Fruit fly (Drosophila melanogaster) whole organism, embryonic: ENCODE data around the gene CG8301.

Experiments used
- B-H1 ChIP-seq: fragments of 200-800 bp; sonication (Bioruptor generic); IDR thresholded peaks from 3 replicates; pipeline ENCODE4 v1.3.6; 2022; ENCODE audit warnings: missing biosample characterization, missing genetic modification characterization
- BtbVII ChIP-seq: fragments of 200-800 bp; sonication (Bioruptor generic); optimal IDR thresholded peaks from 3 replicates; lab custom pipeline; 2017; ENCODE audit warnings: missing biosample characterization, mild to moderate bottlenecking, missing genetic modification characterization
- CG10654 ChIP-seq: fragments of 200-800 bp; sonication (Bioruptor generic); optimal IDR thresholded peaks from 2 replicates; lab custom pipeline; 2016; ENCODE audit warnings: missing biosample characterization, missing genetic modification characterization
- CG10979 ChIP-seq: fragments of 200-800 bp; sonication (Bioruptor generic); optimal IDR thresholded peaks from 2 replicates; lab custom pipeline; 2018; ENCODE audit warnings: missing biosample characterization, mild to moderate bottlenecking, missing genetic modification characterization, moderate library complexity
- CG11085 ChIP-seq: fragments of 200-800 bp; sonication (Bioruptor generic); IDR thresholded peaks from 2 replicates; pipeline ENCODE4 v1.3.6; 2022; ENCODE audit warnings: missing biosample characterization, missing genetic modification characterization
- CG12071 ChIP-seq: fragments of 200-800 bp; sonication (Bioruptor generic); optimal IDR thresholded peaks from 3 replicates; lab custom pipeline; 2018; ENCODE audit warnings: missing biosample characterization, mild to moderate bottlenecking, missing genetic modification characterization
- CG12236 ChIP-seq: fragments of 200-800 bp; sonication (Bioruptor generic); optimal IDR thresholded peaks from 2 replicates; lab custom pipeline; 2016; ENCODE audit warnings: missing biosample characterization, missing genetic modification characterization
- CG13894 ChIP-seq: fragments of 200-800 bp; sonication (Bioruptor generic); optimal IDR thresholded peaks from 3 replicates; lab custom pipeline; 2018; ENCODE audit warnings: missing biosample characterization, mild to moderate bottlenecking, missing genetic modification characterization, moderate library complexity
- CG15601 ChIP-seq: fragments of 200-800 bp; sonication (Bioruptor generic); optimal IDR thresholded peaks from 3 replicates; lab custom pipeline; 2019; ENCODE audit warnings: missing biosample characterization, mild to moderate bottlenecking, missing genetic modification characterization, moderate library complexity
- CG15696 ChIP-seq: fragments of 200-800 bp; sonication (Bioruptor generic); optimal IDR thresholded peaks from 2 replicates; lab custom pipeline; 2019; ENCODE audit warnings: missing biosample characterization, mild to moderate bottlenecking, missing genetic modification characterization, moderate library complexity
- CG1792 ChIP-seq: fragments of 200-800 bp; sonication (Bioruptor generic); optimal IDR thresholded peaks from 2 replicates; lab custom pipeline; 2016; ENCODE audit warnings: missing biosample characterization, missing genetic modification characterization
- CG2199 ChIP-seq: fragments of 200-800 bp; sonication (Bioruptor generic); IDR thresholded peaks from 3 replicates; pipeline ENCODE4 v1.3.6; 2022; ENCODE audit warnings: missing biosample characterization, missing genetic modification characterization
- CG31224 ChIP-seq: fragments of 200-800 bp; sonication (Bioruptor generic); IDR thresholded peaks from 2 replicates; pipeline ENCODE4 v1.3.6; 2022; ENCODE audit warnings: missing biosample characterization, missing genetic modification characterization
- CG33557 ChIP-seq: fragments of 200-800 bp; sonication (Bioruptor generic); optimal IDR thresholded peaks from 2 replicates; lab custom pipeline; 2019; ENCODE audit warnings: missing biosample characterization, mild to moderate bottlenecking, missing genetic modification characterization, moderate library complexity
- CG3407 ChIP-seq: fragments of 200-800 bp; sonication (Bioruptor generic); optimal IDR thresholded peaks from 2 replicates; lab custom pipeline; 2018; ENCODE audit warnings: missing biosample characterization, mild to moderate bottlenecking, missing genetic modification characterization
- CG4360 ChIP-seq: fragments of 200-800 bp; sonication (Bioruptor generic); IDR thresholded peaks from 2 replicates; pipeline ENCODE4 v1.3.6; 2022; ENCODE audit warnings: missing biosample characterization, missing genetic modification characterization
- CG6272 ChIP-seq: fragments of 200-800 bp; sonication (Bioruptor generic); IDR thresholded peaks from 2 replicates; pipeline ENCODE4 v1.3.6; 2022; ENCODE audit warnings: missing biosample characterization, missing genetic modification characterization
- CG6854 ChIP-seq: fragments of 200-800 bp; sonication (Bioruptor generic); optimal IDR thresholded peaks from 3 replicates; lab custom pipeline; 2017; ENCODE audit warnings: missing biosample characterization, mild to moderate bottlenecking, missing genetic modification characterization
- CG8478 ChIP-seq: fragments of >200 bp; optimal IDR thresholded peaks from 2 replicates; lab custom pipeline; 2018
- CG8944 ChIP-seq: fragments of 200-800 bp; sonication (Bioruptor generic); optimal IDR thresholded peaks from 3 replicates; lab custom pipeline; 2016; ENCODE audit warnings: missing biosample characterization, missing genetic modification characterization
- CoRest ChIP-seq: fragments of 200-800 bp; sonication (Bioruptor generic); optimal IDR thresholded peaks from 3 replicates; lab custom pipeline; 2018; ENCODE audit warnings: missing biosample characterization, mild to moderate bottlenecking, missing genetic modification characterization, moderate library complexity
- Hey ChIP-seq: fragments of 200-800 bp; sonication (Bioruptor generic); optimal IDR thresholded peaks from 3 replicates; lab custom pipeline; 2018; ENCODE audit warnings: missing biosample characterization, mild to moderate bottlenecking, missing genetic modification characterization
- Kr ChIP-seq: fragments of 200-800 bp; sonication (Bioruptor generic); optimal IDR thresholded peaks from 2 replicates; lab custom pipeline; 2017; ENCODE audit warnings: missing biosample characterization, mild to moderate bottlenecking, missing genetic modification characterization
- Mes4 ChIP-seq: fragments of 200-800 bp; sonication (Bioruptor generic); optimal IDR thresholded peaks from 2 replicates; lab custom pipeline; 2016; ENCODE audit warnings: missing biosample characterization, missing genetic modification characterization
- NC2α ChIP-seq: fragments of 200-800 bp; sonication (Bioruptor generic); optimal IDR thresholded peaks from 2 replicates; lab custom pipeline; 2016; ENCODE audit warnings: missing biosample characterization, missing genetic modification characterization
- NC2β ChIP-seq: fragments of 200-800 bp; sonication (Bioruptor generic); optimal IDR thresholded peaks from 2 replicates; lab custom pipeline; 2016; ENCODE audit warnings: missing biosample characterization, missing genetic modification characterization
- Neu2 ChIP-seq: fragments of 200-800 bp; sonication (Bioruptor generic); optimal IDR thresholded peaks from 3 replicates; lab custom pipeline; 2016; ENCODE audit warnings: missing biosample characterization, missing genetic modification characterization, borderline replicate concordance
- Pdp1 ChIP-seq, 2 experiments: fragments of 200-800 bp; sonication (Bioruptor generic); optimal IDR thresholded peaks; 3 replicates each; lab custom pipeline; 2016; ENCODE audit warnings: missing biosample characterization in 2 of 2, missing genetic modification characterization in 2 of 2, mild to moderate bottlenecking in 1 of 2, moderate library complexity in 1 of 2
- Rx ChIP-seq: fragments of 200-800 bp; sonication (Bioruptor generic); IDR thresholded peaks from 2 replicates; pipeline ENCODE4 v1.3.6; 2022; ENCODE audit warnings: missing biosample characterization, missing genetic modification characterization
- Scr ChIP-seq: fragments of 200-800 bp; sonication (Bioruptor generic); IDR thresholded peaks from 2 replicates; pipeline ENCODE4 v1.3.6; 2022; ENCODE audit warnings: missing biosample characterization, missing genetic modification characterization; ENCODE audit not compliant: partially characterized antibody
- Sin3A ChIP-seq: fragments of >200 bp; optimal IDR thresholded peaks from 2 replicates; lab custom pipeline; 2018
- al ChIP-seq: fragments of 200-800 bp; sonication (Bioruptor generic); IDR thresholded peaks from 2 replicates; pipeline ENCODE4 v1.3.6; 2022; ENCODE audit warnings: missing biosample characterization, missing genetic modification characterization
- cad ChIP-seq: fragments of >200 bp; optimal IDR thresholded peaks from 2 replicates; lab custom pipeline; 2017; ENCODE audit warnings: missing biosample characterization, missing genetic modification characterization
- chm ChIP-seq: fragments of 200-800 bp; sonication (Bioruptor generic); IDR thresholded peaks from 2 replicates; pipeline ENCODE4 v1.3.6; 2022; ENCODE audit warnings: missing biosample characterization, missing genetic modification characterization
- gce ChIP-seq: fragments of 200-800 bp; sonication (Bioruptor generic); IDR thresholded peaks from 3 replicates; pipeline ENCODE4 v1.3.6; 2022; ENCODE audit warnings: missing biosample characterization, missing genetic modification characterization
- h ChIP-seq: fragments of >200 bp; optimal IDR thresholded peaks from 2 replicates; lab custom pipeline; 2017
- hbn ChIP-seq: fragments of 200-800 bp; sonication (Bioruptor generic); IDR thresholded peaks from 2 replicates; pipeline ENCODE4 v1.3.6; 2022; ENCODE audit warnings: missing biosample characterization, missing genetic modification characterization; ENCODE audit not compliant: partially characterized antibody
- ind ChIP-seq: fragments of 200-800 bp; sonication (Bioruptor generic); optimal IDR thresholded peaks from 3 replicates; lab custom pipeline; 2016; ENCODE audit warnings: missing biosample characterization, missing genetic modification characterization
- lilli ChIP-seq: fragments of 200-800 bp; sonication (Bioruptor generic); optimal IDR thresholded peaks from 3 replicates; lab custom pipeline; 2016; ENCODE audit warnings: missing biosample characterization, missing genetic modification characterization
- lov ChIP-seq, 2 experiments: fragments of 200-800 bp in 1 of 2; fragments of >200 bp in 1 of 2; sonication (Bioruptor generic) in 1 of 2; IDR thresholded peaks in 1 of 2; optimal IDR thresholded peaks in 1 of 2; 2 replicates in 1 of 2; 3 replicates in 1 of 2; pipeline versions ENCODE4 v1.3.6 to Lab custom; 2017 to 2022; ENCODE audit warnings: missing biosample characterization in 1 of 2, missing genetic modification characterization in 1 of 2
- nau ChIP-seq: fragments of 200-800 bp; sonication (Bioruptor generic); optimal IDR thresholded peaks from 3 replicates; lab custom pipeline; 2017; ENCODE audit warnings: missing biosample characterization, mild to moderate bottlenecking, missing genetic modification characterization, missing genetic modification reagents
- otp ChIP-seq: fragments of 200-800 bp; sonication (Bioruptor generic); IDR thresholded peaks from 3 replicates; pipeline ENCODE4, ENCODE4 v1.3.6; 2022; ENCODE audit warnings: missing biosample characterization, missing genetic modification characterization
- pan ChIP-seq, 4 experiments: fragments of >200 bp in 3 of 4; fragments of 200-800 bp in 1 of 4; sonication (Bioruptor generic) in 1 of 4; optimal IDR thresholded peaks in 3 of 4; IDR thresholded peaks in 1 of 4; 2 replicates each; pipeline versions ENCODE4 v1.3.6 to Lab custom; 2017 to 2022; ENCODE audit warnings: missing biosample characterization in 2 of 4, missing genetic modification characterization in 2 of 4, mixed read lengths in 1 of 4
- pnt ChIP-seq: fragments of 200-800 bp; sonication (Bioruptor generic); optimal IDR thresholded peaks from 3 replicates; lab custom pipeline; 2016; ENCODE audit warnings: missing biosample characterization, missing genetic modification characterization
- seq ChIP-seq: fragments of 200-800 bp; sonication (Bioruptor generic); IDR thresholded peaks from 2 replicates; pipeline ENCODE4 v1.3.6; 2022; ENCODE audit warnings: missing biosample characterization, missing genetic modification characterization
- slbo ChIP-seq: fragments of 200-800 bp; sonication (Bioruptor generic); IDR thresholded peaks from 2 replicates; pipeline ENCODE4 v1.3.6; 2022; ENCODE audit warnings: missing biosample characterization, missing genetic modification characterization
- slp2 ChIP-seq: fragments of 200-800 bp; sonication (Bioruptor generic); optimal IDR thresholded peaks from 2 replicates; lab custom pipeline; 2016; ENCODE audit warnings: missing biosample characterization, missing genetic modification characterization
- sna ChIP-seq: fragments of 200-800 bp; sonication (Bioruptor generic); IDR thresholded peaks from 2 replicates; pipeline ENCODE4 v1.3.6; 2022; ENCODE audit warnings: missing biosample characterization, missing genetic modification characterization; ENCODE audit not compliant: partially characterized antibody
- sr ChIP-seq: fragments of 200-800 bp; sonication (Bioruptor generic); IDR thresholded peaks from 3 replicates; pipeline ENCODE4 v1.3.6; 2022; ENCODE audit warnings: missing biosample characterization, missing genetic modification characterization
- tin ChIP-seq: fragments of 200-800 bp; sonication (Bioruptor generic); optimal IDR thresholded peaks from 3 replicates; lab custom pipeline; 2016; ENCODE audit warnings: missing biosample characterization, missing genetic modification characterization

Gene CG8301

dm6 chr3R:9563240-9563992, 17.7 kb upstream of the CG8301 start, which contains the start of the genes CG9393 and Vps45 (continued):
- TF ChIP-seq B-H1 (GFP tag; lab: Robert Waterston, UW) (0 out of 3 replicates have a peak, but pooled peaks have one; percentile 14), Rx (GFP tag; lab: Robert Waterston, UW) (0 out of 2 replicates have a peak, but pooled peaks have one; percentile 23), Sin3A (peak; percentile 96), lilli (peak; percentile 84), CG8944 (GFP tag; lab: Kevin White, UChicago) (peak; percentile 7), nau (GFP tag; lab: Kevin White, UChicago) (no peak), gce (GFP tag; lab: Robert Waterston, UW) (no peak), otp (GFP tag; lab: Robert Waterston, UW) (no peak), seq (GFP tag; lab: Robert Waterston, UW) (no peak), ind (GFP tag; lab: Kevin White, UChicago) (peak; percentile 74), tin (GFP tag; lab: Kevin White, UChicago) (peak; percentile 70), CG33557 (peak; percentile 54), Kr (GFP tag; lab: Kevin White, UChicago) (no peak), NC2α (GFP tag; lab: Kevin White, UChicago) (peak; percentile 29), CG10979 (tag; lab: Kevin White, UChicago) (peak; percentile 45), CG10654 (GFP tag; lab: Kevin White, UChicago) (peak; percentile 59), pnt (GFP tag; lab: Kevin White, UChicago) (peak; percentile 50), cad (GFP tag; lab: Kevin White, UChicago) (no peak), Mes4 (GFP tag; lab: Kevin White, UChicago) (peak; percentile 2), slbo (GFP tag; lab: Robert Waterston, UW) (peak; percentile 76), sna (GFP tag; lab: Robert Waterston, UW) (peak; percentile 90), CG8478 (lab: Kevin White, UChicago) (no peak), CG31224 (GFP tag; lab: Robert Waterston, UW) (no peak), CG4360 (GFP tag; lab: Robert Waterston, UW) (no peak), Hey (no peak), CG2199 (no peak), Neu2 (GFP tag; lab: Kevin White, UChicago) (peak; percentile 5), CG12071 (GFP tag; lab: Kevin White, UChicago) (no peak), CG3407 (no peak), sr (GFP tag; lab: Robert Waterston, UW) (no peak), CG6854 (no peak), slp2 (no peak), al (GFP tag; lab: Robert Waterston, UW) (peak; percentile 67), CG15601 (tag; lab: Kevin White, UChicago) (peak; percentile 64), CG6272 (peak; percentile 70; the same call in 1 of the 2 replicates), pan (optimal IDR thresholded peaks at IDR 0.05; lab: Kevin White, UChicago) (no peak), pan (GFP tag; optimal IDR thresholded peaks at IDR 0.05 in 1 of 2, IDR thresholded peaks at IDR 0.05 in 1 of 2) (peak in 1 of 2 experiments; percentile 32), CG15696 (tag; lab: Kevin White, UChicago) (peak; percentile 60), hbn (GFP tag; lab: Robert Waterston, UW) (peak; percentile 92), CG1792 (GFP tag; lab: Kevin White, UChicago) (no peak), BtbVII (GFP tag; lab: Kevin White, UChicago) (no peak), CG12236 (GFP tag; lab: Kevin White, UChicago) (no peak), CoRest (peak; percentile 76), h (lab: Kevin White, UChicago) (no peak), CG13894 (no peak), Scr (peak; percentile 94), lov (optimal IDR thresholded peaks at IDR 0.05; lab: Kevin White, UChicago) (no peak), lov (GFP tag; IDR thresholded peaks at IDR 0.05; lab: Robert Waterston, UW) (no peak), Pdp1 (GFP tag; optimal IDR thresholded peaks at IDR 0.05; lab: Kevin White, UChicago) (peak; percentile 68 to 94), chm (GFP tag; lab: Robert Waterston, UW) (no peak; the same call in 1 of the 2 replicates), NC2β (GFP tag; lab: Kevin White, UChicago) (peak; percentile 52), CG11085 (GFP tag; lab: Robert Waterston, UW) (peak; percentile 49; the same call in 1 of the 2 replicates)
